ENCODE assay signal across 1 fruit fly cellular context in genomic region chr3R:27407049-27407448, dm6.
TF ChIP-seq lines count a peak whose summit lies in the region.

No protein-coding gene starts in this region.

TF ChIP-seq in whole organism, embryonic, 481 proteins besides CTCF, POLR2A, EP300 and RAD21 (continued from another document):
- TF ChIP-seq onecut (GFP tag; IDR thresholded peaks at IDR 0.05; lab: Robert Waterston, UW) (peak; percentile 39; the same call in 1 of the 2 replicates), CG2199 (GFP tag; IDR thresholded peaks at IDR 0.05; lab: Robert Waterston, UW) (0 out of 3 replicates have a peak, but pooled peaks have one; percentile 25), Fer1 (GFP tag; optimal IDR thresholded peaks at IDR 0.05; lab: Kevin White, UChicago) (peak; percentile 77), hbn (GFP tag; IDR thresholded peaks at IDR 0.05; lab: Robert Waterston, UW; ENCODE audit: partially characterized antibody) (no peak), lola (GFP tag; optimal IDR thresholded peaks at IDR 0.05; lab: Kevin White, UChicago) (no peak), p53 (GFP tag; optimal IDR thresholded peaks at IDR 0.05; lab: Kevin White, UChicago) (no peak), Atf-2 (GFP tag; optimal IDR thresholded peaks at IDR 0.05; lab: Kevin White, UChicago) (peak; percentile 10), esg (GFP tag; conservative IDR thresholded peaks at IDR 0.05; lab: Robert Waterston, UW) (peak; percentile 70), gcm (GFP tag; optimal IDR thresholded peaks at IDR 0.05; lab: Kevin White, UChicago) (peak; percentile 9)
